Worm (Caenorhabditis elegans) whole organism, L1 larva: ENCODE results near the gene C30G12.6.
A peak's percentile ranks its signal among the peaks of the same experiment; 100 is the strongest.

ENCODE experiments used
- C16A3.4 ChIP-seq: fragments of 150-350 bp; optimal IDR thresholded peaks from 2 replicates; lab custom pipeline; 2014; ENCODE audit warnings: missing biosample characterization, missing genetic modification characterization
- aly-2 ChIP-seq: fragments of 150-350 bp; optimal IDR thresholded peaks from 2 replicates; lab custom pipeline; 2014; ENCODE audit warnings: missing biosample characterization, missing genetic modification characterization
- blmp-1 ChIP-seq: fragments of 150-350 bp; optimal IDR thresholded peaks from 2 replicates; lab custom pipeline; 2014; ENCODE audit warnings: missing biosample characterization, missing genetic modification characterization
- ceh-88 ChIP-seq: fragments of 200-800 bp; sonication (Bioruptor generic); IDR thresholded peaks from 2 replicates; pipeline ENCODE4 v1.3.6; 2022; ENCODE audit warnings: missing genetic modification characterization, missing compliant biosample characterization
- dpl-1 ChIP-seq, 3 experiments: fragments of 150-350 bp in 2 of 3; sonication (generic microtip) in 1 of 3; optimal IDR thresholded peaks; 2 replicates each; lab custom pipeline; 2014 to 2017; ENCODE audit warnings: missing biosample characterization in 3 of 3, missing genetic modification characterization in 3 of 3, missing genetic modification reagents in 3 of 3
- dsc-1 ChIP-seq: sonication (generic microtip); optimal IDR thresholded peaks from 2 replicates; lab custom pipeline; 2016; ENCODE audit warnings: mild to moderate bottlenecking, missing genetic modification characterization, missing compliant biosample characterization
- efl-1 ChIP-seq, 4 experiments: fragments of 150-350 bp; optimal IDR thresholded peaks in 3 of 4; peaks in 1 of 4; 1 replicate in 1 of 4; 2 replicates in 3 of 4; lab custom pipeline; 2014; ENCODE audit warnings: missing biosample characterization in 2 of 4, missing genetic modification characterization in 2 of 4, missing genetic modification reagents in 2 of 4
- efl-3 ChIP-seq: fragments of 200-800 bp; sonication (Bioruptor generic); optimal IDR thresholded peaks from 2 replicates; lab custom pipeline; 2018; ENCODE audit warnings: mild to moderate bottlenecking, missing genetic modification characterization, missing compliant biosample characterization
- egl-13 ChIP-seq: sonication (generic microtip); optimal IDR thresholded peaks from 2 replicates; lab custom pipeline; 2016; ENCODE audit warnings: missing genotype, missing genetic modification reagents, missing genetic modification characterization, missing compliant biosample characterization
- egl-27 ChIP-seq, 2 experiments: fragments of 150-350 bp in 1 of 2; sonication (generic microtip); optimal IDR thresholded peaks; 3 replicates each; lab custom pipeline; 2017 to 2018; ENCODE audit warnings: missing biosample characterization in 2 of 2, missing genetic modification characterization in 2 of 2, missing genetic modification reagents in 2 of 2
- elt-2 ChIP-seq: sonication (generic microtip); optimal IDR thresholded peaks from 2 replicates; lab custom pipeline; 2016; ENCODE audit warnings: missing genetic modification characterization, mild to moderate bottlenecking, inconsistent platforms, missing compliant biosample characterization, missing genetic modification reagents
- fkh-4 ChIP-seq: sonication (generic microtip); optimal IDR thresholded peaks from 2 replicates; lab custom pipeline; 2016; ENCODE audit warnings: missing compliant biosample characterization, missing genetic modification characterization, borderline replicate concordance
- hlh-4 ChIP-seq: sonication (generic microtip); optimal IDR thresholded peaks from 2 replicates; lab custom pipeline; 2016; ENCODE audit warnings: mild to moderate bottlenecking, missing genetic modification characterization, missing compliant biosample characterization
- hpl-2 ChIP-seq: fragments of 150-350 bp; optimal IDR thresholded peaks from 2 replicates; lab custom pipeline; 2014; ENCODE audit warnings: missing biosample characterization, missing genetic modification reagents, missing genetic modification characterization
- jun-1 ChIP-seq: fragments of 150-350 bp; optimal IDR thresholded peaks from 2 replicates; lab custom pipeline; 2014; ENCODE audit warnings: missing biosample characterization, missing genetic modification reagents, missing genetic modification characterization
- lin-35 ChIP-seq, 2 experiments: fragments of 150-350 bp; optimal IDR thresholded peaks; 2 replicates each; lab custom pipeline; 2014; ENCODE audit warnings: missing biosample characterization in 2 of 2, missing genetic modification characterization in 2 of 2, missing genetic modification reagents in 2 of 2
- lir-3 ChIP-seq: sonication (generic microtip); optimal IDR thresholded peaks from 2 replicates; lab custom pipeline; 2016; ENCODE audit warnings: mild to moderate bottlenecking, missing genetic modification characterization, moderate library complexity, missing compliant biosample characterization; ENCODE audit not compliant: poor library complexity
- lsy-2 ChIP-seq, 2 experiments: fragments of 150-350 bp; optimal IDR thresholded peaks; 2 replicates each; lab custom pipeline; 2014; ENCODE audit warnings: missing biosample characterization in 2 of 2, missing genetic modification characterization in 2 of 2
- mdl-1 ChIP-seq, 2 experiments: fragments of 150-350 bp; optimal IDR thresholded peaks; 2 replicates each; lab custom pipeline; 2014 to 2017; ENCODE audit warnings: missing biosample characterization in 2 of 2, missing genetic modification characterization in 2 of 2, inconsistent platforms in 1 of 2
- mep-1 ChIP-seq: fragments of 150-350 bp; optimal IDR thresholded peaks from 2 replicates; lab custom pipeline; 2014; ENCODE audit warnings: missing biosample characterization, missing genetic modification characterization
- nhr-20 ChIP-seq: sonication (generic microtip); optimal IDR thresholded peaks from 2 replicates; lab custom pipeline; 2016; ENCODE audit warnings: mild to moderate bottlenecking, missing genetic modification characterization, missing compliant biosample characterization
- nhr-47 ChIP-seq: sonication (generic microtip); optimal IDR thresholded peaks from 2 replicates; lab custom pipeline; 2016; ENCODE audit warnings: mild to moderate bottlenecking, missing genetic modification characterization, moderate library complexity, missing compliant biosample characterization
- nhr-71 ChIP-seq: sonication (generic microtip); optimal IDR thresholded peaks from 2 replicates; lab custom pipeline; 2016; ENCODE audit warnings: mild to moderate bottlenecking, missing genetic modification characterization, moderate library complexity, missing compliant biosample characterization
- nhr-76 ChIP-seq: sonication (generic microtip); optimal IDR thresholded peaks from 2 replicates; lab custom pipeline; 2017; ENCODE audit warnings: missing biosample characterization, missing genetic modification characterization
- nhr-77 ChIP-seq: fragments of 150-350 bp; optimal IDR thresholded peaks from 2 replicates; lab custom pipeline; 2014; ENCODE audit warnings: missing biosample characterization, missing genetic modification characterization
- nhr-85 ChIP-seq: sonication (generic microtip); peaks from one replicate; lab custom pipeline; 2016; ENCODE audit warnings: missing genetic modification characterization, inconsistent platforms, missing compliant biosample characterization
- nhr-90 ChIP-seq: sonication (generic microtip); optimal IDR thresholded peaks from 2 replicates; lab custom pipeline; 2016; ENCODE audit warnings: mild to moderate bottlenecking, missing genetic modification characterization, missing compliant biosample characterization; ENCODE audit not compliant: poor library complexity
- rnt-1 ChIP-seq: sonication (generic microtip); optimal IDR thresholded peaks from 2 replicates; lab custom pipeline; 2016; ENCODE audit warnings: mild to moderate bottlenecking, missing genetic modification characterization, moderate library complexity, missing compliant biosample characterization
- skn-1 ChIP-seq: fragments of 150-350 bp; optimal IDR thresholded peaks from 2 replicates; lab custom pipeline; 2014; ENCODE audit warnings: missing biosample characterization, missing genetic modification characterization
- snpc-4 ChIP-seq: fragments of 150-350 bp; optimal IDR thresholded peaks from 2 replicates; lab custom pipeline; 2014; ENCODE audit warnings: missing biosample characterization, missing genetic modification characterization
- sup-37 ChIP-seq: fragments of 200-800 bp; sonication (Bioruptor generic); optimal IDR thresholded peaks from 2 replicates; lab custom pipeline; 2018; ENCODE audit warnings: mild to moderate bottlenecking, missing genetic modification characterization, missing compliant biosample characterization
- swsn-7 ChIP-seq: sonication (generic microtip); optimal IDR thresholded peaks from 2 replicates; lab custom pipeline; 2016; ENCODE audit warnings: missing genetic modification characterization, missing compliant biosample characterization
- unc-130 ChIP-seq: fragments of 150-350 bp; optimal IDR thresholded peaks from 2 replicates; lab custom pipeline; 2017; ENCODE audit warnings: missing biosample characterization, missing genetic modification characterization, inconsistent platforms
- unc-62 ChIP-seq: fragments of 150-350 bp; optimal IDR thresholded peaks from 2 replicates; lab custom pipeline; 2014; ENCODE audit warnings: missing biosample characterization, missing genetic modification reagents, missing genetic modification characterization
- zag-1 ChIP-seq: fragments of 150-350 bp; optimal IDR thresholded peaks from 2 replicates; lab custom pipeline; 2014; ENCODE audit warnings: missing biosample characterization, missing genetic modification characterization
- ztf-4 ChIP-seq: fragments of 150-350 bp; optimal IDR thresholded peaks from 2 replicates; lab custom pipeline; 2014; ENCODE audit warnings: missing biosample characterization, missing genetic modification characterization

Gene C30G12.6

DNA sequence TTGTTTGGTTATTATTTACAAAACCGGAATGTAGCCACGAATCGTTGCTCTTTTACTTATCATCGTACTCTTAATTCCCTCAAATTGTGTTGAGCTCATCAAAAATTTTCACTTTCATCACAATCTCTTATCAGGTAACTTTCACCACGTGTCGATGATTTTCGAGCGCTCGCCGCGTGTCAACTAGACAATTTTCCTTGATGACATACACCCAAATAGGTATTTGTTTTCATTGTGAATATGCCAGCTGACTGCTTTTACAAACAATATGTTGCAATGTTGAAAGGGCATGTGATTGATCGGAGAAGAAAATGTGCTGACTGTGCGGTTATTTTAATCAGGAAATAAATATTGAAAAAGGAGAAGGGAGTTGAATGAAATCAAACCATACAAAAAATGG is 31.1 kb downstream of the C30G12.6 start:
- TF ChIP-seq ceh-88 (GFP tag; lab: Robert Waterston, UW) (no peak), aly-2 (tag; lab: Kevin White, UChicago) (no peak), efl-3 (GFP tag; lab: Kevin White, UChicago) (no peak), nhr-90 (tag; lab: Kevin White, UChicago) (peak; percentile 35), nhr-71 (peak; percentile 32), nhr-76 (tag; lab: Kevin White, UChicago) (no peak), efl-1 (optimal IDR thresholded peaks at IDR 0.05; lab: Kevin White, UChicago) (no peak), efl-1 (GFP tag; optimal IDR thresholded peaks at IDR 0.05 in 1 of 2; lab: Kevin White, UChicago) (peak in 1 of 2 experiments; percentile 41), fkh-4 (no peak), blmp-1 (peak; percentile 42), lin-35 (GFP tag; optimal IDR thresholded peaks at IDR 0.05; lab: Kevin White, UChicago) (peak in 1 of 2 experiments; percentile 47), egl-27 (tag; optimal IDR thresholded peaks at IDR 0.05; lab: Kevin White, UChicago) (no peak), jun-1 (peak; percentile 55), egl-13 (tag; lab: Kevin White, UChicago) (no peak), elt-2 (peak; percentile 96), hlh-4 (tag; lab: Kevin White, UChicago) (no peak), mdl-1 (tag; optimal IDR thresholded peaks at IDR 0.05; lab: Kevin White, UChicago) (peak in 1 of 2 experiments; percentile 61), nhr-20 (tag; lab: Kevin White, UChicago) (peak; percentile 68), swsn-7 (tag; lab: Kevin White, UChicago) (no peak)

ce11 chrII:7261854-7262253 is 34.0 kb downstream of the C30G12.6 start, which contains the start of gene C30G12.4:
TSS of gene C30G12.4 (plus strand) at chrII:7262154.
- TF ChIP-seq nhr-47 = no peak
- no peak for TF ChIP-seq zag-1 (tag; lab: Kevin White, UChicago)
- no peak for TF ChIP-seq ceh-88 (GFP tag; lab: Robert Waterston, UW)
- no peak for TF ChIP-seq unc-130
- no peak for TF ChIP-seq rnt-1 (tag; lab: Kevin White, UChicago)
- no peak for TF ChIP-seq dpl-1 (GFP tag; optimal IDR thresholded peaks at IDR 0.05; lab: Kevin White, UChicago)
- no peak for TF ChIP-seq hlh-4 (tag; lab: Kevin White, UChicago)
- TF ChIP-seq nhr-90 (tag; lab: Kevin White, UChicago) = no peak
- TF ChIP-seq unc-62 (GFP tag; lab: Kevin White, UChicago) = no peak
- TF ChIP-seq ztf-4 (tag; lab: Kevin White, UChicago) = no peak
- TF ChIP-seq lin-35 (GFP tag; optimal IDR thresholded peaks at IDR 0.05; lab: Kevin White, UChicago) = no peak
- no peak for TF ChIP-seq blmp-1
- no peak for TF ChIP-seq mdl-1 (tag; optimal IDR thresholded peaks at IDR 0.05; lab: Kevin White, UChicago)

ce11 chrII:7255614-7256162 is 40.1 kb downstream of the C30G12.6 start, which contains the start of gene F32A5.8:
TSS of gene F32A5.8 (plus strand) at chrII:7256112.
- TF ChIP-seq dsc-1 (tag; lab: Kevin White, UChicago) (no peak), blmp-1 (peak; percentile 3), nhr-90 (tag; lab: Kevin White, UChicago) (peak; percentile 1), nhr-77 (tag; lab: Kevin White, UChicago) (peak; percentile 23), skn-1 (tag; lab: Kevin White, UChicago) (no peak), ztf-4 (tag; lab: Kevin White, UChicago) (no peak), nhr-20 (tag; lab: Kevin White, UChicago) (peak; percentile 18), lin-35 (GFP tag; optimal IDR thresholded peaks at IDR 0.05; lab: Kevin White, UChicago) (peak in 1 of 2 experiments; percentile 30), nhr-85 (tag; lab: Kevin White, UChicago) (peak; percentile 21), lir-3 (tag; lab: Kevin White, UChicago) (peak; percentile 14), hlh-4 (tag; lab: Kevin White, UChicago) (no peak), elt-2 (peak; percentile 58)

DNA sequence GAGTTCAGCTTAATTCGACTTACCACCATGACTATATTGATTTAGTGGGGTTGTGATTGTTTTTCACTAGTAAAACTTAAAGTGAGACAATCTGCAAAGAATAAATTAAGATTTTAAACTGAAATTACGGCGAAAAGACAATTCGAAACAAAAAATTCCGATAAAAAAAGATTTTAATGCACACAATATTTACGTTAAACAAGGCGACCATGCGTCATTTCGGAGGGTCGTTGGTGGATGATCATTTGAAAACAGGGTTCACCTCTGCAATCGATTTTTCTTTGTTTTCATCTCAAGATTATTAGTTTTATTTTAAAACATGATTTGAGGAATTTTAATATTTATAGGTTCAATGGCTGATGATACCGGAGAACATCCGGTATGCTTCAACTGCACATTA is 42.7 kb downstream of the C30G12.6 start, which contains the start of gene lsm-4:
TSS of gene lsm-4 (minus strand) at position 91 of the 400 bp plus-strand sequence.
- TF ChIP-seq nhr-20 (tag; lab: Kevin White, UChicago) = peak; percentile 40
- no peak for TF ChIP-seq hpl-2 (GFP tag; lab: Kevin White, UChicago)
- TF ChIP-seq C16A3.4 (tag; lab: Kevin White, UChicago) = peak; percentile 6
- TF ChIP-seq lin-35 (GFP tag; optimal IDR thresholded peaks at IDR 0.05; lab: Kevin White, UChicago) = peak in 1 of 2 experiments; percentile 27
- TF ChIP-seq dpl-1 (GFP tag; optimal IDR thresholded peaks at IDR 0.05; lab: Kevin White, UChicago) = peak in 1 of 3 experiments; percentile 20
- TF ChIP-seq mep-1 = peak; percentile 2
- TF ChIP-seq efl-1 (optimal IDR thresholded peaks at IDR 0.05; lab: Kevin White, UChicago) = peak in 1 of 2 experiments; percentile 27
- TF ChIP-seq efl-1 (GFP tag; optimal IDR thresholded peaks at IDR 0.05 in 1 of 2; lab: Kevin White, UChicago) = peak in 1 of 2 experiments; percentile 3
- no peak for TF ChIP-seq sup-37 (GFP tag; lab: Kevin White, UChicago)
- peak in 1 of 2 experiments; percentile 12 for TF ChIP-seq lsy-2 (tag; optimal IDR thresholded peaks at IDR 0.05; lab: Kevin White, UChicago)
- no peak for TF ChIP-seq snpc-4 (tag; lab: Kevin White, UChicago)
- TF ChIP-seq blmp-1 = peak; percentile 28
